Worm (Caenorhabditis elegans): Measurements from ENCODE around the gene F28C6.9.

The F28C6.9 gene

DNA sequence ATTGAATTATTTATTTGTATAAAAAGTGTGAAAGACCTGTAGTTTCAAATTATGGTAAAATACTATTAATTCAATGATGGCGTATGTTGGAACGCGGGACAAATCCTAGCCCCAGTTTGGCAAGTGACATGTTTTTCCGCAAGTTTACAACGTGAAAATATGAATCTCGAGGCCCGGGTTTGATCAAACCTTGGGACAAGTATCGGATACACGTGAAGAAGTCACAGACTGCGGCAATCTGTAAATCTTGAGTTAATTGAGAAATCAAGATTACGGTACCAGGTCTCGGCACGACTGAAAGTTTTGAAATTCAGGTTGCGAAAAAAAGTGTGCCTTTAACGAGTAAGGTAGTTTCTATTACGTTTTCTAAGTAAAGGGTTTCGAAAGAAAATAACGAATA is 26.9 kb downstream of the F28C6.9 start:
- no peak for TF ChIP-seq tab-1 (GFP tag; IDR thresholded peaks at IDR 0.05)
- TF ChIP-seq T22C8.4 (GFP tag; IDR thresholded peaks at IDR 0.05), result no peak
- no peak for TF ChIP-seq ref-1 (GFP tag; conservative IDR thresholded peaks at IDR 0.05)

DNA sequence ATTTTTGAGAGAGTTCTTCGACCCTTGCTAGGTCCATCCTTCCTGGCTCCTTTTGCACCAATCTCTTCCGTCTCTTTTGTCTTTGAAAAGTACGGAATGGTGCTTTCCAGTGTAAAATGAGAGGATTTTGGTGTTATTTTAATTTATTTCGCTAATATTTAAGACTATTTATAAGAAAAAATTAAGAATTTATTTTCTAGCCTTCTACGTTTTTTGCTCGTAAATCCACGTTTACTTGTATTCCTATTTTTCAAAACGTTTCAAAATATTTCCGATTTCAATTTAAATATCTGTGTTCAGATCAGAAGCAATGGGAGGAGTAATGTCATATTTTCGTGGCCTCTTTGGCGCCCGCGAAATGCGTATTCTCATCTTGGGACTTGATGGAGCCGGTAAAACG is 28.3 kb downstream of the F28C6.9 start, which contains the start of gene arl-1:
Gene arl-1, plus strand, starts transcription at position 301 of the 400 bp plus-strand sequence.
- TF ChIP-seq ztf-23 (GFP tag; IDR thresholded peaks at IDR 0.05), result no peak
- TF ChIP-seq ztf-29 (GFP tag; IDR thresholded peaks at IDR 0.05), result no peak

DNA sequence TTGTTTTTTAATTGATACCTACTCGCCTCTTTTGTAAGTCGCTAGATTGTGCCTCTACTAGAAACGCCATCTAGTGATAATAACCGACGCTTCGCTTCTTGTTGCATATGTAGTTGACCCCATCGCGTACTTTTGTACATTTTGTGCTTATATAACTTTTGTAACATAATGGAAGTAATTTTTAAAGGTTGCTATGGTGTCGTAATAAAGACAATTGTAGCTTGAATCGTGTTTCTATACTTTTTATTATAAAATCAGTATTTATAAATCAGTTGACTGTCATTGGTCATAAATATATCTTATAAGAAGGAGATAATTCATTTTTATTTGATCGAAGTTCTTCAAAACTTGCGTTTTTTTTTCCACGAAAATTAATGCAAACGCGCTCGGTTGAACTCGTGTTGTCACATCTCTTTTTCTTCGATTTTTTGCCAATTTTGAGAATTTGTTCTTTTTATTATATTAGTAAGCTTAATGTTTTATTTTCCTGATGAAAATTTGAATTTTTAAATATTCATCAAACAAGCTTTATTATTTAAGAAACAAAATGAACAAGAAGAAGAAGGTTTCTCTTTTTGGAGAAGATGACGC is 32.4 kb downstream of the F28C6.9 start, which contains the start of gene F54C9.9:
Gene F54C9.9, plus strand, starts transcription at position 541 of the 591 bp plus-strand sequence.
- TF ChIP-seq tab-1 (GFP tag; IDR thresholded peaks at IDR 0.05), result no peak
- TF ChIP-seq ztf-29 (GFP tag; IDR thresholded peaks at IDR 0.05), result no peak
- no peak for TF ChIP-seq flt-1 (GFP tag; IDR thresholded peaks at IDR 0.05)
- no peak for TF ChIP-seq T22C8.4 (GFP tag; IDR thresholded peaks at IDR 0.05)
- TF ChIP-seq cog-1 (tag; optimal IDR thresholded peaks at IDR 0.05), result no peak
- TF ChIP-seq ztf-23 (GFP tag; IDR thresholded peaks at IDR 0.05), result no peak
- TF ChIP-seq med-1 (GFP tag; optimal IDR thresholded peaks at IDR 0.05; ENCODE audit: insufficient read depth), result no peak
- no peak for TF ChIP-seq ref-1 (GFP tag; conservative IDR thresholded peaks at IDR 0.05)
- TF ChIP-seq klf-2 (GFP tag; conservative IDR thresholded peaks at IDR 0.05), result no peak

DNA sequence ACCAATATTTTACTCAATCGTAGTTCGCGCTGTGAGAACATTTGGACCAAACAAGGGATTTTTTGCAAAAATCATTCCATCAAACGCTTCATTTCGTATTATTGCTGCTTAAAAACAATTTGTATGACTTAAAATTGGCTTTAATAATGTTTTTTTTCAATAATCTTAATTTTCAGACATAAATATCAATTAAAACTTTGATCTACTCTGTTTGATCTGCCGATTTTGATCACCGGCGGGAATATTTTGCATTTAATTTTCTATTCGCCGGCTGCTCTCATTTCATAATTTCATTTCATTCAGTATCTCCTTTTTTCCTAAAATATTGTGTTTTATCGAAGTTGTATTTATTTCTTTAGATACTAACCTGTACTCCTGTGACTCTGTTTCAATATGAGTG is 34.8 kb downstream of the F28C6.9 start, which contains the start of gene puf-5:
Gene puf-5, plus strand, starts transcription at position 358 of the 400 bp plus-strand sequence.
- TF ChIP-seq T22C8.4 (GFP tag; IDR thresholded peaks at IDR 0.05) (no peak), med-1 (GFP tag; optimal IDR thresholded peaks at IDR 0.05; ENCODE audit: insufficient read depth) (no peak), klf-2 (GFP tag; conservative IDR thresholded peaks at IDR 0.05) (no peak), cog-1 (tag; optimal IDR thresholded peaks at IDR 0.05) (no peak), tab-1 (GFP tag; IDR thresholded peaks at IDR 0.05) (no peak), ref-1 (GFP tag; conservative IDR thresholded peaks at IDR 0.05) (no peak), flt-1 (GFP tag; IDR thresholded peaks at IDR 0.05) (no peak), ztf-29 (GFP tag; IDR thresholded peaks at IDR 0.05) (no peak), ztf-23 (GFP tag; IDR thresholded peaks at IDR 0.05) (no peak)

DNA sequence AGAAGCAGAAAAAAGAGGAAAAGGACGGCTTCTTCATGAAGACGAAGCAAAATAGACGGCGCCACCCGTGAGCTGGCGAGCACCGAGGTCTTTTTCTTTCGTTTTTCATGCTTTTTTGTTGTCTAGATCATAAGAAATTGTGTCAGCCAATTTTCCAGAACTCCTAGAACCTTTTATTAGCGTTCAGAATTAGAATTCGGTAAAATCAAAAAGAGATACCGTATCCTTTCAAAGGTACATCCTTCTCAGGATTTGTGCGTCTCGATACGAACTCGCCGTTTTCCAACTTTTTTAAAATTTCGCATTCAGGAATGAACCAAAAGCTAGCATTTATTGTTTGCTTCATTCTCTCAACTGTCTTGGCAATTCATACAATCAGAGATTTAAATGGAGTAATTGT is 36.9 kb downstream of the F28C6.9 start, which contains the start of gene F54C9.7:
Gene F54C9.7, plus strand, starts transcription at position 301 of the 400 bp plus-strand sequence.
- TF ChIP-seq ref-1 (GFP tag; conservative IDR thresholded peaks at IDR 0.05), result no peak
- TF ChIP-seq klf-2 (GFP tag; conservative IDR thresholded peaks at IDR 0.05), result no peak
- no peak for TF ChIP-seq ztf-29 (GFP tag; IDR thresholded peaks at IDR 0.05)
- TF ChIP-seq cog-1 (tag; optimal IDR thresholded peaks at IDR 0.05), result no peak
- no peak for TF ChIP-seq ztf-23 (GFP tag; IDR thresholded peaks at IDR 0.05)
- no peak for TF ChIP-seq flt-1 (GFP tag; IDR thresholded peaks at IDR 0.05)
- no peak for TF ChIP-seq tab-1 (GFP tag; IDR thresholded peaks at IDR 0.05)
- TF ChIP-seq T22C8.4 (GFP tag; IDR thresholded peaks at IDR 0.05), result no peak
- TF ChIP-seq med-1 (GFP tag; optimal IDR thresholded peaks at IDR 0.05; ENCODE audit: insufficient read depth), result no peak

DNA sequence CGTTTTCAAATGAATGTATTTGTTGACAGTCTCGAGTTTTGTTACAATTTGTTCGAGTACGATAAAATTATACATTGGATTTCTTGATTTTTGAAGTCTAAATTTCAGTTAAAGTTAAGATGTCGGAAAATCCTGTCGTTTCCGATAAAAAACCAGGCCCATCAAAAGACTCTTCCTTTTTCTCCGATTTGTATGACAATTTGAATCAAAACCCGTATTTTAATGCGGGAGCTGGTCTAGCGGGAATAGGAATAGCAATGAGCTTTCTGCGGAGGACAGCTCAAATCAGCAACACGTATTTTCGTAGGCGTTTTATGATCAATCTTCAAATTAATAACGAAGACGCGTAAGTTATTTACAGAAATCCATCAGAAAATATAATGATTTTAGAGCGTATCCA is 39.0 kb downstream of the F28C6.9 start, which contains the start of gene bcs-1:
Gene bcs-1, plus strand, starts transcription at position 109 of the 400 bp plus-strand sequence.
- TF ChIP-seq klf-2 (GFP tag; conservative IDR thresholded peaks at IDR 0.05) (no peak), cog-1 (tag; optimal IDR thresholded peaks at IDR 0.05) (no peak)

DNA sequence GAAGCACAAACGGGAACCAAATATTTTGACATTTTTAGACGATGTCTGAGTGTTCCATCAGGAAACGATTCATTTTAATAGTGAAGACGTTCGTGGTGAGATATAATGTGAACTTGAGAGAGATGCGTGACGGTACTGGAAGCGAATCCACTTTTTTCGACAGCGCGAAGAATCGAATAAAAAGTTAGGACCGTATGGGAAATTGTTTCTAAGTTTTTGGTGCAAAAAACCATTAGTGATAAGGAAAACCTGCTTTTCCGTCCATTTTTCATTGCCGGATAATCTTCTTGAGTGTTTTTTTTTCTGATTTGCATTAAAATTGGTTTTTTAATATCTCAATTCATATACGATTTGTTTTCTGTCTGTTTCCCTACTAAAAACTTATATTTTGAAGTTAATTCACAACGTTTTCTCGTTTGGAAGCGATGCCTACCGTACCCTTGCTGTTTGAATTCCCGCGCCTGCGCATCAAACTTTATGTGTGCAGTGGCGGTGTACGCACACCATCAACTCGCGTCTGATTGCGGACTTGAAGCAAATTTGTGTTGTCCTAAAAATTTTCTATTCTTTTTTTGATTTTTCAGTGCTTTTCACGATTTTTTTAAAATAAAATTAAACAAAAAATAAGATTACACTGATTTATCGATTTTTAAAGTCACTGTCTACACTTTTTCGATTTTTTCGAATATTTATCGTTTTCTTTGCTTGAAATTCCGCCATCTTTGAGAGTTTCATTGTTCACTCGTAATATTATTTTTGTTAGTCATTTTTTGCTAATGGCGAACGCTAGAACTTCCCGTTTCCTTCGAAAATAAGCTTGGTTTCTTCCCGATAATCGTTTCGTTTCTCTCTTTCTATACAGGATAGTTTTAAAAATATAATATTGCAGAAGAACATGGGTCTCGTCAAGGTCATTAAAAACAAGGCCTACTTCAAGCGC is 40.7 kb downstream of the F28C6.9 start, which contains the start of the genes col-38 and rpl-5:
Gene col-38, minus strand, starts transcription at position 51 of the 940 bp plus-strand sequence.
Gene rpl-5, plus strand, starts transcription at position 890 of the 940 bp plus-strand sequence.
- TF ChIP-seq ztf-29 (GFP tag; IDR thresholded peaks at IDR 0.05) (no peak), med-1 (GFP tag; optimal IDR thresholded peaks at IDR 0.05; ENCODE audit: insufficient read depth) (no peak), cog-1 (tag; optimal IDR thresholded peaks at IDR 0.05) (peak; percentile 64), flt-1 (GFP tag; IDR thresholded peaks at IDR 0.05) (peak; percentile 78), ref-1 (GFP tag; conservative IDR thresholded peaks at IDR 0.05) (no peak), ztf-23 (GFP tag; IDR thresholded peaks at IDR 0.05) (peak; percentile 80), tab-1 (GFP tag; IDR thresholded peaks at IDR 0.05) (no peak; the same call in 1 of the 2 replicates), T22C8.4 (GFP tag; IDR thresholded peaks at IDR 0.05) (no peak), klf-2 (GFP tag; conservative IDR thresholded peaks at IDR 0.05) (0 out of 2 replicates have a peak, but pooled peaks have one; percentile 9)

DNA sequence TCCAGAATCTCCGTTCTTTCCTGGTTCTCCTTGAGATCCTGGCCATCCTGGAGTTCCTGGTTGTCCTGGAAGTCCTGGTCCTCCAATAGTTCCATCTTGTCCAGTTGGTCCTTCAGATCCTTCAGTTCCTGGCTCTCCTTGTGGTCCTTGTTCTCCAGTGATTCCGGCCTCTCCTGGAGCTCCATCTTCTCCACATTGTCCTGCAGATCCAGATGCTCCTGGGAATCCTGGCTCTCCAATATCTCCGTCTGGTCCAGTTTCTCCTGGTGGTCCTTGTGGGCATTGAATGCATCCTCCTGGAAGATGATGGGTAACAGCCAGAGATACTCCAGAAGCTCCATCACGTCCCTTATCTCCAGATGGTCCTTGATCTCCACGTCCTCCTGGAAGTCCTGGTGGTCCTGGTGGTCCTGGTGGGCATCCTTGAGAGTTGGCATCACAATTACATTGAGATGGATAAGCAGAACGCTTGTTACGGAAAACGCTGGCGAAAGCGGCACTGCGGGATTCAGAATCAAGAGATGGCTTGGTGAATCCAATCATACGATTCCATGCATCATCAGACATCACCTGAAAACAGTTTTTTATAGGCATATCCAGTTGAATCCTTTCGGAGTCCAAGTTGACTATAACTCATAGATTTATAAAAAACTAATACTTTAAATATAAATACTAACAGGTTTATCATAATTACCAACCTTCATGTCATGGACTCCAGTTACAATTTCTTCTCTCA is 41.6 kb downstream of the F28C6.9 start:
- TF ChIP-seq flt-1 (GFP tag; IDR thresholded peaks at IDR 0.05) (no peak), ztf-29 (GFP tag; IDR thresholded peaks at IDR 0.05) (no peak), T22C8.4 (GFP tag; IDR thresholded peaks at IDR 0.05) (no peak), cog-1 (tag; optimal IDR thresholded peaks at IDR 0.05) (no peak), ztf-23 (GFP tag; IDR thresholded peaks at IDR 0.05) (no peak), ref-1 (GFP tag; conservative IDR thresholded peaks at IDR 0.05) (no peak), tab-1 (GFP tag; IDR thresholded peaks at IDR 0.05) (no peak), med-1 (GFP tag; optimal IDR thresholded peaks at IDR 0.05; ENCODE audit: insufficient read depth) (no peak), klf-2 (GFP tag; conservative IDR thresholded peaks at IDR 0.05) (no peak)

DNA sequence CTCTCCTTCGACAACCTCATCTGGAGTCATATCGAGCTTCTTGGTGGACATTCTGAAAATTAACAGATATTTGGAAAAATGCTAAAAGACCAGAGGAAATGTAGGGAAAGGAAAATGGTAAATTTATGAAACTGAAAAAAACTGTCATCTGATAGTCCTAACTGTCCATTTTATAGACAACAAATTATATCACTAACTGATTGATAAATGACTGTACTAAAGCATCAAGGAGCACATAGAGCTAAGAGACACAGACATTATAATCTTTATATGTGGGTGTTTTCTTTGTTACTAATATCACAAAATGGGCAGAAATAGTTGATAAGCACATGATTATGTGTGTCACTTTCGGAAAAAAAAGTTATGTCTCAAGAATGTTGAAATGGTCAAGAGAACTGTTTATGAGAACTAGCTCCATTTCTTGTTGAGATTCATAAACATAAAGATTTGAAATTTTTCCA is 43.1 kb downstream of the F28C6.9 start, which contains the start of gene F54C9.3:
Gene F54C9.3, minus strand, starts transcription at position 51 of the 461 bp plus-strand sequence.
- TF ChIP-seq ztf-23 (GFP tag; IDR thresholded peaks at IDR 0.05), result no peak
- TF ChIP-seq ztf-29 (GFP tag; IDR thresholded peaks at IDR 0.05), result no peak
- no peak for TF ChIP-seq ref-1 (GFP tag; conservative IDR thresholded peaks at IDR 0.05)
- TF ChIP-seq med-1 (GFP tag; optimal IDR thresholded peaks at IDR 0.05; ENCODE audit: insufficient read depth), result no peak
- no peak for TF ChIP-seq tab-1 (GFP tag; IDR thresholded peaks at IDR 0.05)
- no peak for TF ChIP-seq cog-1 (tag; optimal IDR thresholded peaks at IDR 0.05)
- no peak for TF ChIP-seq flt-1 (GFP tag; IDR thresholded peaks at IDR 0.05)
- TF ChIP-seq T22C8.4 (GFP tag; IDR thresholded peaks at IDR 0.05), result no peak
- TF ChIP-seq klf-2 (GFP tag; conservative IDR thresholded peaks at IDR 0.05), result no peak
